Fruit fly (Drosophila melanogaster) whole organism, embryonic: ENCODE results near the gene Rab7.

Experiments used
- Antp ChIP-seq: fragments of 200-800 bp; sonication (Bioruptor generic); optimal IDR thresholded peaks from 3 replicates; lab custom pipeline; 2016; ENCODE audit warnings: missing biosample characterization, missing genetic modification characterization
- Atf-2 ChIP-seq: fragments of 200-800 bp; sonication (Bioruptor generic); optimal IDR thresholded peaks from 2 replicates; lab custom pipeline; 2016; ENCODE audit warnings: missing biosample characterization, missing genetic modification characterization
- Awh ChIP-seq: fragments of 200-800 bp; sonication (Bioruptor generic); IDR thresholded peaks from 2 replicates; pipeline ENCODE4, ENCODE4 v1.3.6; 2022; ENCODE audit warnings: missing biosample characterization, missing genetic modification characterization
- CG10543 ChIP-seq: fragments of 200-800 bp; sonication (Bioruptor generic); optimal IDR thresholded peaks from 3 replicates; lab custom pipeline; 2017; ENCODE audit warnings: missing biosample characterization, mild to moderate bottlenecking, missing genetic modification characterization, moderate library complexity
- CG10959 ChIP-seq: fragments of 200-800 bp; sonication (Bioruptor generic); IDR thresholded peaks from 2 replicates; pipeline ENCODE4 v1.3.6; 2022; ENCODE audit warnings: missing biosample characterization, missing genetic modification characterization
- CG11723 ChIP-seq: fragments of 200-800 bp; sonication (Bioruptor generic); optimal IDR thresholded peaks from 2 replicates; lab custom pipeline; 2017; ENCODE audit warnings: missing biosample characterization, mild to moderate bottlenecking, missing genetic modification characterization
- CG12769 ChIP-seq: fragments of 200-800 bp; sonication (Bioruptor generic); optimal IDR thresholded peaks from 2 replicates; lab custom pipeline; 2019; ENCODE audit warnings: missing biosample characterization, mild to moderate bottlenecking, missing genetic modification characterization, moderate library complexity
- CG13624 ChIP-seq: fragments of 200-800 bp; sonication (Bioruptor generic); optimal IDR thresholded peaks from 2 replicates; lab custom pipeline; 2016; ENCODE audit warnings: missing biosample characterization, missing genetic modification characterization
- CG16815 ChIP-seq: fragments of 200-800 bp; sonication (Bioruptor generic); optimal IDR thresholded peaks from 3 replicates; lab custom pipeline; 2017; ENCODE audit warnings: missing biosample characterization, mild to moderate bottlenecking, missing genetic modification characterization
- CG18599 ChIP-seq: fragments of 200-800 bp; sonication (Bioruptor generic); optimal IDR thresholded peaks from 3 replicates; lab custom pipeline; 2017; ENCODE audit warnings: missing biosample characterization, missing genetic modification characterization, mild to moderate bottlenecking, moderate library complexity, missing genetic modification reagents
- CG3407 ChIP-seq: fragments of 200-800 bp; sonication (Bioruptor generic); optimal IDR thresholded peaks from 2 replicates; lab custom pipeline; 2018; ENCODE audit warnings: missing biosample characterization, mild to moderate bottlenecking, missing genetic modification characterization
- CG34422 ChIP-seq: fragments of 200-800 bp; sonication (Bioruptor generic); IDR thresholded peaks from 3 replicates; pipeline ENCODE4 v1.3.6; 2022; ENCODE audit warnings: missing biosample characterization, missing genetic modification characterization
- CG5953 ChIP-seq: fragments of 200-800 bp; sonication (Bioruptor generic); IDR thresholded peaks from 2 replicates; pipeline ENCODE4 v1.3.6; 2022; ENCODE audit warnings: missing biosample characterization, missing genetic modification characterization
- CG6813 ChIP-seq: fragments of 200-800 bp; sonication (Bioruptor generic); optimal IDR thresholded peaks from 2 replicates; lab custom pipeline; 2017; ENCODE audit warnings: missing biosample characterization, missing genetic modification characterization, mild to moderate bottlenecking, moderate library complexity, missing genetic modification reagents
- CG7786 ChIP-seq: fragments of 200-800 bp; sonication (Bioruptor generic); optimal IDR thresholded peaks from 2 replicates; lab custom pipeline; 2016; ENCODE audit warnings: missing biosample characterization, missing genetic modification characterization
- CG8359 ChIP-seq: fragments of 200-800 bp; sonication (Bioruptor generic); optimal IDR thresholded peaks from 2 replicates; lab custom pipeline; 2017; ENCODE audit warnings: missing biosample characterization, mild to moderate bottlenecking, missing genetic modification characterization, borderline replicate concordance
- Dbx ChIP-seq: fragments of 200-800 bp; sonication (Bioruptor generic); IDR thresholded peaks from 3 replicates; pipeline ENCODE4 v1.3.6; 2022; ENCODE audit warnings: missing biosample characterization, missing genetic modification characterization
- Dll ChIP-seq: fragments of 200-800 bp; sonication (Bioruptor generic); IDR thresholded peaks from 4 replicates; pipeline ENCODE4 v1.3.6; 2022; ENCODE audit warnings: missing biosample characterization, missing genetic modification characterization; ENCODE audit not compliant: partially characterized antibody
- ERR ChIP-seq: fragments of 200-800 bp; sonication (Bioruptor generic); optimal IDR thresholded peaks from 2 replicates; lab custom pipeline; 2016; ENCODE audit warnings: missing biosample characterization, missing genetic modification characterization
- Ets65A ChIP-seq: fragments of 200-800 bp; sonication (Bioruptor generic); peaks from one replicate; lab custom pipeline; 2016; ENCODE audit warnings: missing biosample characterization, missing genetic modification characterization
- H2.0 ChIP-seq: fragments of 200-800 bp; sonication (Bioruptor generic); IDR thresholded peaks from 2 replicates; pipeline ENCODE4 v1.3.6; 2022; ENCODE audit warnings: missing biosample characterization, missing genetic modification characterization
- HmgZ ChIP-seq: fragments of 200-800 bp; sonication (Bioruptor generic); optimal IDR thresholded peaks from 2 replicates; lab custom pipeline; 2018; ENCODE audit warnings: missing biosample characterization, mild to moderate bottlenecking, missing genetic modification characterization
- Mad ChIP-seq: fragments of 200-800 bp; sonication (Bioruptor generic); optimal IDR thresholded peaks from 2 replicates; lab custom pipeline; 2016; ENCODE audit warnings: missing biosample characterization, missing genetic modification characterization
- NC2β ChIP-seq: fragments of 200-800 bp; sonication (Bioruptor generic); optimal IDR thresholded peaks from 2 replicates; lab custom pipeline; 2016; ENCODE audit warnings: missing biosample characterization, missing genetic modification characterization
- Optix ChIP-seq: fragments of 200-800 bp; sonication (Bioruptor generic); IDR thresholded peaks from 3 replicates; pipeline ENCODE4 v1.3.6; 2022; ENCODE audit warnings: missing biosample characterization, missing genetic modification characterization
- Side ChIP-seq: fragments of 200-800 bp; sonication (Bioruptor generic); optimal IDR thresholded peaks from 2 replicates; lab custom pipeline; 2016; ENCODE audit warnings: missing biosample characterization, missing genetic modification characterization
- Stat92E ChIP-seq, 3 experiments: fragments of >200 bp in 2 of 3; fragments of 200-800 bp in 1 of 3; sonication (Bioruptor generic) in 1 of 3; optimal IDR thresholded peaks; 2 replicates each; lab custom pipeline; 2017 to 2019; ENCODE audit warnings: missing biosample characterization in 3 of 3, missing genetic modification characterization in 3 of 3, mild to moderate bottlenecking in 1 of 3, moderate library complexity in 1 of 3
- Tbp ChIP-seq: fragments of >200 bp; optimal IDR thresholded peaks from 2 replicates; lab custom pipeline; 2018; ENCODE audit warnings: missing biosample characterization, missing genetic modification characterization
- ash1 ChIP-seq: fragments of 200-800 bp; sonication (Bioruptor generic); optimal IDR thresholded peaks from 2 replicates; lab custom pipeline; 2018; ENCODE audit warnings: missing biosample characterization, mild to moderate bottlenecking, missing genetic modification characterization
- bab2 ChIP-seq: fragments of 200-800 bp; sonication (Bioruptor generic); optimal IDR thresholded peaks from 2 replicates; lab custom pipeline; 2016; ENCODE audit warnings: missing biosample characterization, missing genetic modification characterization
- chif ChIP-seq, 2 experiments: fragments of 200-800 bp; sonication (Bioruptor generic); optimal IDR thresholded peaks; 3 replicates each; lab custom pipeline; 2016; ENCODE audit warnings: missing biosample characterization in 2 of 2, missing genetic modification characterization in 2 of 2
- crol ChIP-seq: fragments of 200-800 bp; sonication (Bioruptor generic); IDR thresholded peaks from 2 replicates; pipeline ENCODE4 v1.3.6; 2022; ENCODE audit warnings: missing biosample characterization, missing genetic modification characterization
- emc ChIP-seq: fragments of 200-800 bp; sonication (Bioruptor generic); optimal IDR thresholded peaks from 2 replicates; lab custom pipeline; 2016; ENCODE audit warnings: missing biosample characterization, missing genetic modification characterization
- ems ChIP-seq: fragments of 200-800 bp; sonication (Bioruptor generic); optimal IDR thresholded peaks from 3 replicates; lab custom pipeline; 2016; ENCODE audit warnings: missing biosample characterization, missing genetic modification characterization
- ewg ChIP-seq: fragments of 200-800 bp; sonication (Bioruptor generic); optimal IDR thresholded peaks from 3 replicates; lab custom pipeline; 2017; ENCODE audit warnings: mild to moderate bottlenecking, missing biosample characterization, missing genetic modification reagents, missing genetic modification characterization
- gro ChIP-seq: fragments of 200-800 bp; sonication (Bioruptor generic); optimal IDR thresholded peaks from 2 replicates; lab custom pipeline; 2016; ENCODE audit warnings: missing biosample characterization, missing genetic modification characterization
- jing ChIP-seq: fragments of 200-800 bp; sonication (Bioruptor generic); optimal IDR thresholded peaks from 2 replicates; lab custom pipeline; 2018; ENCODE audit warnings: missing biosample characterization, mild to moderate bottlenecking, missing genetic modification characterization
- knrl ChIP-seq: fragments of 200-800 bp; sonication (Bioruptor generic); IDR thresholded peaks from 3 replicates; pipeline ENCODE4 v1.3.6; 2022; ENCODE audit warnings: missing biosample characterization, missing genetic modification characterization; ENCODE audit not compliant: partially characterized antibody
- lbe ChIP-seq: fragments of 200-800 bp; sonication (Bioruptor generic); optimal IDR thresholded peaks from 2 replicates; lab custom pipeline; 2016; ENCODE audit warnings: missing biosample characterization, mild to moderate bottlenecking, missing genetic modification characterization
- luna ChIP-seq: fragments of 200-800 bp; sonication (Bioruptor generic); optimal IDR thresholded peaks from 2 replicates; lab custom pipeline; 2016; ENCODE audit warnings: missing biosample characterization, missing genetic modification characterization
- maf-S ChIP-seq: fragments of 200-800 bp; sonication (Bioruptor generic); optimal IDR thresholded peaks from 2 replicates; lab custom pipeline; 2016; ENCODE audit warnings: missing biosample characterization, missing genetic modification characterization
- mirr ChIP-seq: fragments of 200-800 bp; sonication (Bioruptor generic); optimal IDR thresholded peaks from 3 replicates; lab custom pipeline; 2018; ENCODE audit warnings: missing biosample characterization, mild to moderate bottlenecking, missing genetic modification characterization
- nmo ChIP-seq: fragments of 200-800 bp; sonication (Bioruptor generic); optimal IDR thresholded peaks from 2 replicates; lab custom pipeline; 2018; ENCODE audit warnings: missing biosample characterization, mild to moderate bottlenecking, missing genetic modification characterization, moderate library complexity
- prd ChIP-seq, 3 experiments: fragments of >200 bp in 2 of 3; fragments of 200-800 bp in 1 of 3; sonication (Bioruptor generic) in 1 of 3; optimal IDR thresholded peaks in 2 of 3; IDR thresholded peaks in 1 of 3; 2 replicates in 2 of 3; 3 replicates in 1 of 3; pipeline versions ENCODE4 v1.3.6 to Lab custom; 2017 to 2022; ENCODE audit warnings: missing biosample characterization in 1 of 3, missing genetic modification characterization in 1 of 3
- sima ChIP-seq: fragments of 200-800 bp; sonication (Bioruptor generic); optimal IDR thresholded peaks from 2 replicates; lab custom pipeline; 2016; ENCODE audit warnings: missing biosample characterization, missing genetic modification characterization
- sisA ChIP-seq: fragments of 200-800 bp; sonication (Bioruptor generic); IDR thresholded peaks from 2 replicates; pipeline ENCODE4 v1.3.6; 2022; ENCODE audit warnings: missing biosample characterization, missing genetic modification characterization
- stwl ChIP-seq: fragments of 200-800 bp; sonication (Bioruptor generic); optimal IDR thresholded peaks from 3 replicates; lab custom pipeline; 2018; ENCODE audit warnings: missing biosample characterization, mild to moderate bottlenecking, missing genetic modification characterization, moderate library complexity
- tx ChIP-seq: fragments of 200-800 bp; sonication (Bioruptor generic); optimal IDR thresholded peaks from 2 replicates; lab custom pipeline; 2016; ENCODE audit warnings: missing biosample characterization, missing genetic modification characterization

Gene Rab7

DNA sequence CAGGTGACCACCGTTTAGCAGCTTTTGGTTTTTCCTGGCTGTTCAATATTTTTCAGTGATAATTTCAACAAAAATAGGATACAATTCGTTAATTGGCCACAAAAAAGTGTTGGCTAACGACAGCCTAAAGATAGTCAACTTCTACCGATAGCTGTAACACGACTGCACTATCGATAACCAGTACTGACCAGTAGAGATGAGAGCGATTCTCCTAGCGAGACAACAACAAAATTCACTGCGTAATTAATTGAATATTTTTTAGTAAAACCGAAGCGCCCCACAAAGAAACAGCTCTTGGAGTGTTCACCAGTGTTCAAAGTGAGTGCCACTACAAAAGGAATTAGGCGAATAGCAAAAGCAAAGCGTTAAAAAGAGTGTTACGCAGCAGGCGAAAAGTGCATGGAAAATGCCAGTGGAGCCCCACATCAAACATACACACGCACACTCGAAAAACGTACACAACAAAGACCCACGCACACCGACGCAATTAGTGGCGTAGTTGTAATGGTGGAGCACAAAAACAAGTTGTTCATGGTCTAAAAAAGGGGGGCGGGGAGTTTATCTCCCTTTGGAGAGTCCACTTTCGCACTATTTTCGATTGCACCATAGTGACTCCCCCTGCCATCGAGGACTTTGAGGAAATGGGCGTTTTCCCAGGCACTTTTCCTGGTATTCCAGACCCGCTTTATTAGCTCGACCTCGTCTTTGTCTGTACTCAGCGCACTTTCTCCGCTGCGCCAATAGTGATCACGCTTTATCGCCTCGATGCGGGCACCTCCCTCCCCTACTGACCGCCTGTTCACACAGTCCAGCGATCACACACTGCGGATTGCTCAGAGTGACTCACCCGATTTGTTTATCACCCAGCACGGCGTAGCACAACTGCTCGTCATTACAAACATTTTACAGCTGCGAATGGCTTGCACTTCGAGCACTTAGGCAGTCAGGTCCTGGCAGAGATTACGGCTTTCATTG, at the start of gene Rab7, which contains the start of gene Epp (continued):
- TF ChIP-seq CG8359, result no peak
- peak; percentile 78 for TF ChIP-seq gro (GFP tag; lab: Kevin White, UChicago)
- TF ChIP-seq stwl, result peak; percentile 82
- TF ChIP-seq CG16815 (GFP tag; lab: Kevin White, UChicago), result no peak
- peak; percentile 22; the same call in 1 of the 2 replicates for TF ChIP-seq sisA (GFP tag; lab: Robert Waterston, UW)
- TF ChIP-seq Mad, result peak; percentile 48
- peak; percentile 28 for TF ChIP-seq CG10543
- peak; percentile 17 for TF ChIP-seq mirr (GFP tag; lab: Kevin White, UChicago)
- no peak for TF ChIP-seq Atf-2 (GFP tag; lab: Kevin White, UChicago)
- TF ChIP-seq CG7786 (GFP tag; lab: Kevin White, UChicago), result peak; percentile 23
- TF ChIP-seq CG13624 (GFP tag; lab: Kevin White, UChicago), result peak; percentile 97
- TF ChIP-seq ERR, result peak; percentile 45
- TF ChIP-seq bab2 (GFP tag; lab: Kevin White, UChicago), result peak; percentile 15
- TF ChIP-seq CG6813 (GFP tag; lab: Kevin White, UChicago), result no peak
- TF ChIP-seq Stat92E (GFP tag; optimal IDR thresholded peaks at IDR 0.05; lab: Kevin White, UChicago), result no peak
- TF ChIP-seq chif (GFP tag; optimal IDR thresholded peaks at IDR 0.05; lab: Kevin White, UChicago), result peak in 1 of 2 experiments; percentile 28
- TF ChIP-seq prd (optimal IDR thresholded peaks at IDR 0.05; lab: Kevin White, UChicago), result no peak
- peak; percentile 43; the same call in 2 of the 3 replicates for TF ChIP-seq prd (GFP tag; IDR thresholded peaks at IDR 0.05; lab: Robert Waterston, UW)
- no peak for TF ChIP-seq CG3407 (GFP tag; lab: Kevin White, UChicago)
- TF ChIP-seq knrl (GFP tag; lab: Robert Waterston, UW), result peak; percentile 91
- TF ChIP-seq lbe, result peak; percentile 56
- TF ChIP-seq Optix (GFP tag; lab: Robert Waterston, UW), result no peak
- TF ChIP-seq H2.0 (GFP tag; lab: Robert Waterston, UW), result no peak
- TF ChIP-seq CG5953 (GFP tag; lab: Robert Waterston, UW), result 0 out of 2 replicates have a peak, but pooled peaks have one; percentile 45
- no peak for TF ChIP-seq luna (GFP tag; lab: Kevin White, UChicago)
- no peak for TF ChIP-seq jing (GFP tag; lab: Kevin White, UChicago)
- peak; percentile 26 for TF ChIP-seq maf-S (GFP tag; lab: Kevin White, UChicago)
- TF ChIP-seq crol (GFP tag; lab: Robert Waterston, UW), result peak; percentile 66
- TF ChIP-seq Dll (GFP tag; lab: Robert Waterston, UW), result peak; percentile 89
- peak; percentile 68 for TF ChIP-seq ems (GFP tag; lab: Kevin White, UChicago)
- no peak for TF ChIP-seq Awh (GFP tag; lab: Robert Waterston, UW)
- TF ChIP-seq NC2β (GFP tag; lab: Kevin White, UChicago), result peak; percentile 43
- peak; percentile 41 for TF ChIP-seq CG18599 (GFP tag; lab: Kevin White, UChicago)
- TF ChIP-seq nmo (GFP tag; lab: Kevin White, UChicago), result peak; percentile 59
- TF ChIP-seq CG10959 (GFP tag; lab: Robert Waterston, UW), result no peak
- TF ChIP-seq Dbx (GFP tag; lab: Robert Waterston, UW), result peak; percentile 66; the same call in 2 of the 3 replicates
- TF ChIP-seq Side (GFP tag; lab: Kevin White, UChicago), result peak; percentile 0
- peak; percentile 12 for TF ChIP-seq ewg (GFP tag; lab: Kevin White, UChicago)
- TF ChIP-seq ash1 (GFP tag; lab: Kevin White, UChicago), result peak; percentile 29
- TF ChIP-seq tx, result peak; percentile 55
- TF ChIP-seq CG12769 (tag; lab: Kevin White, UChicago), result no peak
- TF ChIP-seq sima (GFP tag; lab: Kevin White, UChicago), result no peak
- TF ChIP-seq CG11723, result no peak
- TF ChIP-seq Antp, result peak; percentile 51
- TF ChIP-seq Tbp (GFP tag; lab: Kevin White, UChicago), result no peak
- no peak for TF ChIP-seq emc
- TF ChIP-seq Ets65A (GFP tag; lab: Kevin White, UChicago), result peak; percentile 93
- TF ChIP-seq CG34422 (GFP tag; lab: Robert Waterston, UW), result peak; percentile 76; the same call in 2 of the 3 replicates
- peak; percentile 79 for TF ChIP-seq HmgZ (tag; lab: Kevin White, UChicago)
